Fruit fly (Drosophila melanogaster): ENCODE data around the gene Sdic2.

dm6 chrX:20158491-20158890 lies 27.8 kb downstream of the Sdic2 start:
- TF ChIP-seq CTCF (optimal IDR thresholded peaks at IDR 0.05) (no peak), CG8478 (optimal IDR thresholded peaks at IDR 0.05) (no peak)

Measured in S2 (cell line).